Fruit fly (Drosophila melanogaster) Kc167 (cell line): ENCODE data around the gene comm.

Source experiments
- Myc ChIP-seq: fragments of >200 bp; optimal IDR thresholded peaks from 2 replicates; lab custom pipeline; 2017; ENCODE audit warnings: missing external identifiers
- h ChIP-seq: fragments of >200 bp; optimal IDR thresholded peaks from 3 replicates; lab custom pipeline; 2018; ENCODE audit warnings: missing external identifiers
- insv ChIP-seq: fragments of >200 bp; optimal IDR thresholded peaks from 3 replicates; lab custom pipeline; 2018; ENCODE audit warnings: missing external identifiers
- psq ChIP-seq: fragments of >200 bp; optimal IDR thresholded peaks from 2 replicates; lab custom pipeline; 2017; ENCODE audit warnings: missing external identifiers
- ttk ChIP-seq: sonication (Bioruptor generic); optimal IDR thresholded peaks from 2 replicates; lab custom pipeline; 2017; ENCODE audit warnings: missing external identifiers

DNA sequence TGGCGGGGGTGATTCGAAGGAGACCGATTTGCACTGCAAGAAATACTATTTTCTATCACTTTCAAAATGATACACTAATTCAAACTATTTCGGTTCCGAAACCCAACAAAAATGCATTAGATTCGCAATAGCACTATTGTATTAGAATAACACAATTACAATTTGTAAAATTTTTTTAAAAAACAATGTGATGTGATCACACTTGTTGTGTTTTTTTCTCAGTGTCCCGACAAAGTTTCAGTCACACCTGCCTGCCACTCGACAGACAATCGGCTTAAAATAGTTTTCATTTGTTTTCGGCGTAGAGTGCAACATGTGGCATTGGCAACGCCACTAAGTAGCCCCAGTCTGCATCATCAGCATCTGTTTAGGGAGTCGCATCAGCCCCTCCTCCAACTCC lies 53.1 kb downstream of the comm start:
- no peak for TF ChIP-seq h (lab: Kevin White, UChicago)
- no peak for TF ChIP-seq ttk (lab: Kevin White, UChicago)
- no peak for TF ChIP-seq insv (lab: Kevin White, UChicago)
- TF ChIP-seq Myc (lab: Kevin White, UChicago) = no peak
- TF ChIP-seq psq = no peak
